Fruit fly (Drosophila melanogaster) whole organism, embryonic: ENCODE data around the gene ATPsynO.

Source experiments
- ATbp ChIP-seq: fragments of 200-800 bp; sonication (Bioruptor generic); optimal IDR thresholded peaks from 2 replicates; lab custom pipeline; 2017; ENCODE audit warnings: missing biosample characterization, mild to moderate bottlenecking, missing genetic modification characterization, missing genetic modification reagents
- Antp ChIP-seq: fragments of 200-800 bp; sonication (Bioruptor generic); optimal IDR thresholded peaks from 3 replicates; lab custom pipeline; 2016; ENCODE audit warnings: missing biosample characterization, missing genetic modification characterization
- CG10274 ChIP-seq: fragments of 200-800 bp; sonication (Bioruptor generic); optimal IDR thresholded peaks from 3 replicates; lab custom pipeline; 2017; ENCODE audit warnings: missing biosample characterization, mild to moderate bottlenecking, missing genetic modification characterization
- CG12942 ChIP-seq: fragments of 200-800 bp; sonication (Bioruptor generic); optimal IDR thresholded peaks from 3 replicates; lab custom pipeline; 2016; ENCODE audit warnings: missing biosample characterization, missing genetic modification characterization
- CG16863 ChIP-seq: fragments of 200-800 bp; sonication (Bioruptor generic); optimal IDR thresholded peaks from 3 replicates; lab custom pipeline; 2016; ENCODE audit warnings: missing biosample characterization, missing genetic modification characterization
- CG17912 ChIP-seq: fragments of 200-800 bp; sonication (Bioruptor generic); optimal IDR thresholded peaks from 2 replicates; lab custom pipeline; 2018; ENCODE audit warnings: missing biosample characterization, mild to moderate bottlenecking, missing genetic modification characterization
- CG18011 ChIP-seq: fragments of 200-800 bp; sonication (Bioruptor generic); optimal IDR thresholded peaks from 2 replicates; lab custom pipeline; 2017; ENCODE audit warnings: missing biosample characterization, missing genetic modification characterization, mild to moderate bottlenecking, moderate library complexity, missing genotype
- CG18619 ChIP-seq: fragments of 200-800 bp; sonication (Bioruptor generic); optimal IDR thresholded peaks from 3 replicates; lab custom pipeline; 2017; ENCODE audit warnings: missing biosample characterization, mild to moderate bottlenecking, missing genetic modification characterization
- CG30403 ChIP-seq: fragments of 200-800 bp; sonication (Bioruptor generic); optimal IDR thresholded peaks from 3 replicates; lab custom pipeline; 2016; ENCODE audit warnings: missing biosample characterization, missing genetic modification characterization
- CG31365 ChIP-seq: fragments of 200-800 bp; sonication (Bioruptor generic); optimal IDR thresholded peaks from 2 replicates; lab custom pipeline; 2018; ENCODE audit warnings: missing biosample characterization, mild to moderate bottlenecking, missing genetic modification characterization
- CG32767 ChIP-seq: fragments of 200-800 bp; sonication (Bioruptor generic); IDR thresholded peaks from 2 replicates; pipeline ENCODE4 v1.3.6; 2022; ENCODE audit warnings: missing biosample characterization, missing genetic modification characterization
- CG34376 ChIP-seq: fragments of 200-800 bp; sonication (Bioruptor generic); optimal IDR thresholded peaks from 2 replicates; lab custom pipeline; 2018; ENCODE audit warnings: missing biosample characterization, mild to moderate bottlenecking, missing genetic modification characterization
- CG4617 ChIP-seq: fragments of 200-800 bp; sonication (Bioruptor generic); optimal IDR thresholded peaks from 3 replicates; lab custom pipeline; 2016; ENCODE audit warnings: missing biosample characterization, missing genetic modification characterization, borderline replicate concordance
- CG7745 ChIP-seq: fragments of 200-800 bp; sonication (Bioruptor generic); optimal IDR thresholded peaks from 2 replicates; lab custom pipeline; 2018; ENCODE audit warnings: missing biosample characterization, mild to moderate bottlenecking, missing genetic modification characterization, moderate library complexity
- CG8359 ChIP-seq: fragments of 200-800 bp; sonication (Bioruptor generic); optimal IDR thresholded peaks from 2 replicates; lab custom pipeline; 2017; ENCODE audit warnings: missing biosample characterization, mild to moderate bottlenecking, missing genetic modification characterization, borderline replicate concordance
- CG8388 ChIP-seq: fragments of 200-800 bp; sonication (Bioruptor generic); optimal IDR thresholded peaks from 2 replicates; lab custom pipeline; 2019; ENCODE audit warnings: missing biosample characterization, mild to moderate bottlenecking, missing genetic modification characterization, moderate library complexity
- Dref ChIP-seq: fragments of 200-800 bp; sonication (Bioruptor generic); IDR thresholded peaks from 2 replicates; pipeline ENCODE4 v1.3.6; 2022; ENCODE audit warnings: missing biosample characterization, missing genetic modification characterization
- Ets65A ChIP-seq: fragments of 200-800 bp; sonication (Bioruptor generic); peaks from one replicate; lab custom pipeline; 2016; ENCODE audit warnings: missing biosample characterization, missing genetic modification characterization
- Fer1 ChIP-seq: fragments of 200-800 bp; sonication (Bioruptor generic); optimal IDR thresholded peaks from 2 replicates; lab custom pipeline; 2017; ENCODE audit warnings: missing biosample characterization, mild to moderate bottlenecking, missing genetic modification characterization
- HHEX ChIP-seq: fragments of 200-800 bp; sonication (Bioruptor generic); optimal IDR thresholded peaks from 3 replicates; lab custom pipeline; 2017; ENCODE audit warnings: missing biosample characterization, mild to moderate bottlenecking, missing genetic modification characterization, missing genetic modification reagents
- Hr51 ChIP-seq, 2 experiments: fragments of 200-800 bp; sonication (Bioruptor generic); optimal IDR thresholded peaks; 2 replicates in 1 of 2; 3 replicates in 1 of 2; lab custom pipeline; 2016 to 2018; ENCODE audit warnings: missing biosample characterization in 2 of 2, missing genetic modification characterization in 2 of 2, mild to moderate bottlenecking in 1 of 2, moderate library complexity in 1 of 2
- Jarid2 ChIP-seq: fragments of 200-800 bp; sonication (Bioruptor generic); optimal IDR thresholded peaks from 3 replicates; lab custom pipeline; 2017; ENCODE audit warnings: mild to moderate bottlenecking, missing biosample characterization, missing genetic modification reagents, missing genetic modification characterization
- Max ChIP-seq: fragments of 200-800 bp; sonication (Bioruptor generic); optimal IDR thresholded peaks from 2 replicates; lab custom pipeline; 2016; ENCODE audit warnings: missing biosample characterization, mild to moderate bottlenecking, missing genetic modification characterization
- Mrtf ChIP-seq: fragments of 200-800 bp; sonication (Bioruptor generic); IDR thresholded peaks from 3 replicates; pipeline ENCODE4 v1.3.6; 2022; ENCODE audit warnings: missing biosample characterization, missing genetic modification characterization
- Nf-YA ChIP-seq: fragments of 200-800 bp; sonication (Bioruptor generic); IDR thresholded peaks from 2 replicates; pipeline ENCODE4 v1.3.6; 2022; ENCODE audit warnings: missing biosample characterization, missing genetic modification characterization
- Nf-YB ChIP-seq: fragments of 200-800 bp; sonication (Bioruptor generic); optimal IDR thresholded peaks from 3 replicates; lab custom pipeline; 2019; ENCODE audit warnings: missing biosample characterization, mild to moderate bottlenecking, missing genetic modification characterization, moderate library complexity
- Poxn ChIP-seq: fragments of 200-800 bp; sonication (Bioruptor generic); IDR thresholded peaks from 2 replicates; pipeline ENCODE4 v1.3.6; 2022; ENCODE audit warnings: missing biosample characterization, missing genetic modification characterization
- TFAM ChIP-seq: fragments of 200-800 bp; sonication (Bioruptor generic); optimal IDR thresholded peaks from 2 replicates; lab custom pipeline; 2017; ENCODE audit warnings: missing biosample characterization, missing genetic modification characterization, inconsistent platforms
- Trl ChIP-seq, 3 experiments: fragments of >200 bp in 2 of 3; fragments of 200-800 bp in 1 of 3; sonication (Bioruptor generic) in 1 of 3; optimal IDR thresholded peaks; 2 replicates in 1 of 3; 3 replicates in 2 of 3; lab custom pipeline; 2016 to 2017; ENCODE audit warnings: missing biosample characterization in 1 of 3, missing genetic modification characterization in 1 of 3
- cato ChIP-seq: fragments of 200-800 bp; sonication (Bioruptor generic); optimal IDR thresholded peaks from 2 replicates; lab custom pipeline; 2016; ENCODE audit warnings: missing biosample characterization, missing genetic modification characterization, borderline replicate concordance
- crp ChIP-seq, 2 experiments: fragments of 200-800 bp; sonication (Bioruptor generic); optimal IDR thresholded peaks; 2 replicates in 1 of 2; 3 replicates in 1 of 2; lab custom pipeline; 2017; ENCODE audit warnings: missing biosample characterization in 2 of 2, missing genetic modification characterization in 2 of 2, mild to moderate bottlenecking in 1 of 2, moderate library complexity in 1 of 2
- disco-r ChIP-seq: fragments of 200-800 bp; sonication (Bioruptor generic); optimal IDR thresholded peaks from 2 replicates; lab custom pipeline; 2016; ENCODE audit warnings: missing biosample characterization, missing genetic modification characterization
- dmrt11E ChIP-seq: fragments of 200-800 bp; sonication (Bioruptor generic); optimal IDR thresholded peaks from 3 replicates; lab custom pipeline; 2018; ENCODE audit warnings: missing biosample characterization, mild to moderate bottlenecking, missing genetic modification characterization, moderate library complexity
- dmrt99B ChIP-seq: fragments of 200-800 bp; sonication (Bioruptor generic); optimal IDR thresholded peaks from 2 replicates; lab custom pipeline; 2018; ENCODE audit warnings: missing biosample characterization, mild to moderate bottlenecking, missing genetic modification characterization, moderate library complexity
- fd102C ChIP-seq: fragments of 200-800 bp; sonication (Bioruptor generic); optimal IDR thresholded peaks from 2 replicates; lab custom pipeline; 2018; ENCODE audit warnings: missing biosample characterization, mild to moderate bottlenecking, missing genetic modification characterization, moderate library complexity
- fru ChIP-seq: fragments of >200 bp; optimal IDR thresholded peaks from 2 replicates; lab custom pipeline; 2017
- grau ChIP-seq: fragments of 200-800 bp; optimal IDR thresholded peaks from 3 replicates; lab custom pipeline; 2019; ENCODE audit warnings: missing biosample characterization, mild to moderate bottlenecking, missing genetic modification characterization, moderate library complexity
- gsb-n ChIP-seq: fragments of 200-800 bp; sonication (Bioruptor generic); optimal IDR thresholded peaks from 3 replicates; lab custom pipeline; 2018; ENCODE audit warnings: missing biosample characterization, mild to moderate bottlenecking, missing genetic modification characterization
- her ChIP-seq: fragments of 200-800 bp; sonication (Bioruptor generic); optimal IDR thresholded peaks from 2 replicates; lab custom pipeline; 2016; ENCODE audit warnings: missing biosample characterization, missing genetic modification characterization
- klu ChIP-seq: fragments of 200-800 bp; sonication (Bioruptor generic); IDR thresholded peaks from 2 replicates; pipeline ENCODE4 v1.3.6; 2022; ENCODE audit warnings: missing biosample characterization, missing genetic modification characterization
- odd ChIP-seq: fragments of 200-800 bp; sonication (Bioruptor generic); optimal IDR thresholded peaks from 2 replicates; lab custom pipeline; 2017; ENCODE audit warnings: missing biosample characterization, mild to moderate bottlenecking, missing genetic modification characterization
- p53 ChIP-seq: fragments of 200-800 bp; sonication (Bioruptor generic); optimal IDR thresholded peaks from 2 replicates; lab custom pipeline; 2016; ENCODE audit warnings: missing biosample characterization, missing genetic modification characterization
- sc ChIP-seq, 3 experiments: fragments of >200 bp in 2 of 3; fragments of 200-800 bp in 1 of 3; sonication (Bioruptor generic) in 1 of 3; optimal IDR thresholded peaks; 2 replicates in 2 of 3; 3 replicates in 1 of 3; lab custom pipeline; 2017; ENCODE audit warnings: mild to moderate bottlenecking in 1 of 3, missing biosample characterization in 1 of 3, missing genetic modification characterization in 1 of 3, missing genetic modification reagents in 1 of 3
- sens-2 ChIP-seq: fragments of 200-800 bp; sonication (Bioruptor generic); IDR thresholded peaks from 2 replicates; pipeline ENCODE4 v1.3.6; 2022; ENCODE audit warnings: missing biosample characterization, missing genetic modification characterization
- slbo ChIP-seq: fragments of 200-800 bp; sonication (Bioruptor generic); IDR thresholded peaks from 2 replicates; pipeline ENCODE4 v1.3.6; 2022; ENCODE audit warnings: missing biosample characterization, missing genetic modification characterization
- ssp ChIP-seq: fragments of 200-800 bp; sonication (Bioruptor generic); IDR thresholded peaks from 2 replicates; pipeline ENCODE4 v1.3.6; 2022; ENCODE audit warnings: missing biosample characterization, missing genetic modification characterization
- tio ChIP-seq: fragments of 200-800 bp; sonication (Bioruptor generic); optimal IDR thresholded peaks from 2 replicates; lab custom pipeline; 2017; ENCODE audit warnings: missing biosample characterization, missing genetic modification characterization, inconsistent platforms
- tup ChIP-seq: fragments of 200-800 bp; sonication (Bioruptor generic); optimal IDR thresholded peaks from 2 replicates; lab custom pipeline; 2016; ENCODE audit warnings: missing biosample characterization, mild to moderate bottlenecking, missing genetic modification characterization, moderate library complexity
- twi ChIP-seq: fragments of 200-800 bp; optimal IDR thresholded peaks from 2 replicates; lab custom pipeline; 2019; ENCODE audit warnings: missing biosample characterization, mild to moderate bottlenecking, missing genetic modification characterization, moderate library complexity
- wek ChIP-seq: fragments of 200-800 bp; sonication (Bioruptor generic); optimal IDR thresholded peaks from 3 replicates; lab custom pipeline; 2018; ENCODE audit warnings: missing biosample characterization, mild to moderate bottlenecking, missing genetic modification characterization, moderate library complexity
- yki ChIP-seq: fragments of >200 bp; optimal IDR thresholded peaks from 3 replicates; lab custom pipeline; 2018

The ATPsynO gene

DNA sequence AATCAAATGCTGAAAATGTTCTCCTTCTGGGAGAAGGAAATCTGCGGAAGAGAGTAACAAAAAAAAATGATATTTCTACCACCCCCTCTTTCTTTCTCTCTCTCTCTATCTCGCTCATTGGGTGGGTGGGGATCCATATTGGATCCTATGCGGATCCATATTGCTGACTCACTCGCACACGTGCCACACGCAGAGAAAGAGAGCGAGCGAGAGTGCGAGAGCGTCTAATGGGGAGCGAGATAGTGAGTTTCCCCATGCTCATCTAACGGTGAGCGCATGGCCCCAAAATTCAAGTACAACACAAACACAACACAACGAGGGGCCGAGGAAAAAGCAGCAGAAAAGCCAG, 21.3 kb downstream of the ATPsynO start (continued):
- no peak for TF ChIP-seq disco-r (GFP tag; lab: Kevin White, UChicago)
- no peak for TF ChIP-seq sens-2 (GFP tag; lab: Robert Waterston, UW)
- no peak for TF ChIP-seq CG31365 (tag; lab: Kevin White, UChicago)
- no peak for TF ChIP-seq dmrt99B
- no peak for TF ChIP-seq Jarid2 (GFP tag; lab: Kevin White, UChicago)
- TF ChIP-seq fd102C (GFP tag; lab: Kevin White, UChicago) = no peak
- no peak for TF ChIP-seq ATbp (GFP tag; lab: Kevin White, UChicago)
- TF ChIP-seq Mrtf = no peak
- TF ChIP-seq wek = peak; percentile 1
- TF ChIP-seq Poxn = no peak
- no peak for TF ChIP-seq p53 (GFP tag; lab: Kevin White, UChicago)
- TF ChIP-seq crp (GFP tag; optimal IDR thresholded peaks at IDR 0.05; lab: Kevin White, UChicago) = no peak
- no peak for TF ChIP-seq CG18619 (GFP tag; lab: Kevin White, UChicago)
- no peak for TF ChIP-seq Antp (GFP tag; lab: Kevin White, UChicago)
- no peak for TF ChIP-seq Hr51 (GFP tag; optimal IDR thresholded peaks at IDR 0.05; lab: Kevin White, UChicago)
- no peak for TF ChIP-seq ssp (GFP tag; lab: Robert Waterston, UW)
- TF ChIP-seq odd (GFP tag; lab: Kevin White, UChicago) = no peak
- no peak for TF ChIP-seq Max (GFP tag; lab: Kevin White, UChicago)
- no peak for TF ChIP-seq twi (tag; lab: Kevin White, UChicago)
- no peak for TF ChIP-seq CG8388 (GFP tag; lab: Kevin White, UChicago)
- TF ChIP-seq CG7745 (tag; lab: Kevin White, UChicago) = no peak
- TF ChIP-seq CG12942 = no peak
- peak; percentile 88 to 92 for TF ChIP-seq Trl (optimal IDR thresholded peaks at IDR 0.05; lab: Kevin White, UChicago)
- peak; percentile 38 for TF ChIP-seq Trl (GFP tag; optimal IDR thresholded peaks at IDR 0.05; lab: Kevin White, UChicago)
- TF ChIP-seq her (GFP tag; lab: Kevin White, UChicago) = no peak
- TF ChIP-seq dmrt11E (tag; lab: Kevin White, UChicago) = no peak
- no peak for TF ChIP-seq CG10274 (GFP tag; lab: Kevin White, UChicago)
- no peak for TF ChIP-seq Nf-YA
- no peak for TF ChIP-seq tup (GFP tag; lab: Kevin White, UChicago)
- no peak for TF ChIP-seq Ets65A (GFP tag; lab: Kevin White, UChicago)
- TF ChIP-seq Dref (GFP tag; lab: Robert Waterston, UW) = no peak
- peak; percentile 37 for TF ChIP-seq Fer1 (GFP tag; lab: Kevin White, UChicago)
- no peak for TF ChIP-seq gsb-n (tag; lab: Kevin White, UChicago)
- no peak for TF ChIP-seq sc (optimal IDR thresholded peaks at IDR 0.05; lab: Kevin White, UChicago)
- no peak for TF ChIP-seq sc (GFP tag; optimal IDR thresholded peaks at IDR 0.05; lab: Kevin White, UChicago)
- no peak for TF ChIP-seq fru (lab: Kevin White, UChicago)
- peak; percentile 55 for TF ChIP-seq Nf-YB (GFP tag; lab: Kevin White, UChicago)
- no peak for TF ChIP-seq cato (GFP tag; lab: Kevin White, UChicago)
- TF ChIP-seq HHEX = no peak
- TF ChIP-seq grau (tag; lab: Kevin White, UChicago) = no peak
- peak; percentile 64 for TF ChIP-seq CG34376 (GFP tag; lab: Kevin White, UChicago)
- no peak for TF ChIP-seq tio (GFP tag; lab: Kevin White, UChicago)
- no peak for TF ChIP-seq CG30403 (GFP tag; lab: Kevin White, UChicago)
- TF ChIP-seq slbo (GFP tag; lab: Robert Waterston, UW) = no peak
- no peak for TF ChIP-seq CG16863 (GFP tag; lab: Kevin White, UChicago)
- TF ChIP-seq TFAM (GFP tag; lab: Kevin White, UChicago) = no peak
- TF ChIP-seq yki (lab: Kevin White, UChicago) = peak; percentile 87
- no peak for TF ChIP-seq CG32767 (GFP tag; lab: Robert Waterston, UW)
- no peak for TF ChIP-seq CG4617
- no peak for TF ChIP-seq CG8359 (GFP tag; lab: Kevin White, UChicago)
- no peak for TF ChIP-seq CG17912 (GFP tag; lab: Kevin White, UChicago)
- no peak for TF ChIP-seq klu (GFP tag; lab: Robert Waterston, UW)
- TF ChIP-seq CG18011 (GFP tag; lab: Kevin White, UChicago) = no peak
